Worm (Caenorhabditis elegans) whole organism, L3 larva: ENCODE results near the gene srp-6.

Source experiments
- ama-1 ChIP-seq: fragments of 150-350 bp; optimal IDR thresholded peaks from 2 replicates; lab custom pipeline; 2018
- ceh-28 ChIP-seq: fragments of 150-350 bp; optimal IDR thresholded peaks from 2 replicates; lab custom pipeline; 2014; ENCODE audit warnings: missing biosample characterization, missing genetic modification reagents, missing genetic modification characterization
- elt-1 ChIP-seq: fragments of 150-350 bp; optimal IDR thresholded peaks from 2 replicates; lab custom pipeline; 2014; ENCODE audit warnings: missing biosample characterization, missing genetic modification characterization
- elt-2 ChIP-seq: sonication (generic microtip); optimal IDR thresholded peaks from 2 replicates; lab custom pipeline; 2016; ENCODE audit warnings: missing genetic modification reagents, mild to moderate bottlenecking, missing genetic modification characterization, missing compliant biosample characterization
- lin-39 ChIP-seq: fragments of 150-350 bp; optimal IDR thresholded peaks from 2 replicates; lab custom pipeline; 2018; ENCODE audit warnings: missing biosample characterization, missing genetic modification reagents, missing genetic modification characterization
- mdl-1 ChIP-seq: fragments of 150-350 bp; optimal IDR thresholded peaks from 2 replicates; lab custom pipeline; 2014; ENCODE audit warnings: missing biosample characterization, missing genetic modification characterization
- nhr-11 ChIP-seq: fragments of 150-350 bp; optimal IDR thresholded peaks from 2 replicates; lab custom pipeline; 2014; ENCODE audit warnings: missing biosample characterization, missing genetic modification characterization
- nhr-12 ChIP-seq: fragments of 150-350 bp; optimal IDR thresholded peaks from 2 replicates; lab custom pipeline; 2014; ENCODE audit warnings: missing biosample characterization, missing genetic modification characterization
- ztf-11 ChIP-seq: fragments of 150-350 bp; optimal IDR thresholded peaks from 2 replicates; lab custom pipeline; 2014; ENCODE audit warnings: missing biosample characterization, missing genetic modification characterization

- TF ChIP-seq ceh-28 (tag; lab: Kevin White, UChicago), result no peak
- no peak for TF ChIP-seq mdl-1
- no peak for TF ChIP-seq lin-39 (tag; lab: Kevin White, UChicago)
- no peak for TF ChIP-seq nhr-12 (tag; lab: Kevin White, UChicago)
- TF ChIP-seq elt-2, result peak; percentile 42
- no peak for TF ChIP-seq elt-1 (tag; lab: Kevin White, UChicago)
- TF ChIP-seq nhr-11 (tag; lab: Kevin White, UChicago), result no peak
- no peak for TF ChIP-seq ztf-11 (tag; lab: Kevin White, UChicago)
- peak; percentile 76 for TF ChIP-seq ama-1 (lab: Kevin White, UChicago)
Measured at ce11 chrV:7432441-7433146, 46.7 kb upstream of the srp-6 start.
